Worm (Caenorhabditis elegans) whole organism, mixed stage, embryonic: ENCODE results near the gene amx-1.

Source experiments
- elt-3 ChIP-seq: fragments of 150-350 bp; optimal IDR thresholded peaks from 2 replicates; lab custom pipeline; 2014; ENCODE audit warnings: missing biosample characterization, missing genetic modification characterization
- ham-2 ChIP-seq: fragments of 200-800 bp; sonication (Bioruptor generic); optimal IDR thresholded peaks from 2 replicates; lab custom pipeline; 2018; ENCODE audit warnings: mild to moderate bottlenecking, missing genetic modification characterization, missing compliant biosample characterization
- mep-1 ChIP-seq: fragments of 150-350 bp; optimal IDR thresholded peaks from 2 replicates; lab custom pipeline; 2017; ENCODE audit warnings: missing biosample characterization, missing genetic modification reagents, missing genetic modification characterization, inconsistent platforms
- pha-4 ChIP-seq: fragments of 150-350 bp; optimal IDR thresholded peaks from 2 replicates; lab custom pipeline; 2018; ENCODE audit warnings: missing biosample characterization, missing genetic modification reagents, missing genetic modification characterization
- snpc-4 ChIP-seq: fragments of 150-350 bp; optimal IDR thresholded peaks from 2 replicates; lab custom pipeline; 2014; ENCODE audit warnings: missing biosample characterization, missing genetic modification characterization
- unc-39 ChIP-seq: fragments of 150-350 bp; optimal IDR thresholded peaks from 2 replicates; lab custom pipeline; 2014; ENCODE audit warnings: missing biosample characterization, missing genetic modification characterization

ce11 chrIII:3832291-3832690 lies 10.1 kb downstream of the amx-1 start, which contains the start of gene cyp-25A1:
- no peak for TF ChIP-seq mep-1 (tag; lab: Kevin White, UChicago)
- TF ChIP-seq unc-39, result no peak
- no peak for TF ChIP-seq snpc-4 (tag; lab: Kevin White, UChicago)
- TF ChIP-seq elt-3 (tag; lab: Kevin White, UChicago), result no peak
- no peak for TF ChIP-seq ham-2 (GFP tag; lab: Kevin White, UChicago)
- TF ChIP-seq pha-4, result no peak
